Fruit fly (Drosophila melanogaster): ENCODE results near the gene CG7382.
A peak's percentile ranks its signal among the peaks of the same experiment; 100 is the strongest.

CG7382 gene

dm6 chr2L:5519846-5520384 is at the start of gene CG7382, which contains the start of gene cl:
Gene CG7382, minus strand, starts transcription at chr2L:5519896.
Gene cl, plus strand, starts transcription at chr2L:5520135.
- TF ChIP-seq CG10654 (GFP tag; optimal IDR thresholded peaks at IDR 0.05) (peak; percentile 36), Bteb2 (GFP tag; optimal IDR thresholded peaks at IDR 0.05) (no peak), fd64A (GFP tag; optimal IDR thresholded peaks at IDR 0.05) (no peak), CG33557 (GFP tag; optimal IDR thresholded peaks at IDR 0.05) (no peak), ind (GFP tag; optimal IDR thresholded peaks at IDR 0.05) (peak; percentile 54), Hey (tag; optimal IDR thresholded peaks at IDR 0.05) (no peak), Asciz (GFP tag; optimal IDR thresholded peaks at IDR 0.05) (no peak), sim (GFP tag; IDR thresholded peaks at IDR 0.05) (no peak), Ptx1 (GFP tag; IDR thresholded peaks at IDR 0.05) (no peak), HLHmδ (GFP tag; optimal IDR thresholded peaks at IDR 0.05) (no peak), CG10209 (GFP tag; optimal IDR thresholded peaks at IDR 0.05) (peak; percentile 2), CG17186 (GFP tag; optimal IDR thresholded peaks at IDR 0.05) (peak; percentile 20), sens (GFP tag) (peak; percentile 46), CG13287 (GFP tag; IDR thresholded peaks at IDR 0.05; ENCODE audit: partially characterized antibody) (no peak), pita (GFP tag; optimal IDR thresholded peaks at IDR 0.05) (no peak), CG10147 (GFP tag; optimal IDR thresholded peaks at IDR 0.05) (peak; percentile 26), Awh (GFP tag; IDR thresholded peaks at IDR 0.05) (no peak), Nf-YB (GFP tag; optimal IDR thresholded peaks at IDR 0.05) (peak; percentile 15), odd (GFP tag; optimal IDR thresholded peaks at IDR 0.05) (no peak), CG3407 (GFP tag; optimal IDR thresholded peaks at IDR 0.05) (no peak), tgo (GFP tag; IDR thresholded peaks at IDR 0.05) (no peak), twi (tag; optimal IDR thresholded peaks at IDR 0.05) (peak; percentile 47), CG4707 (GFP tag; optimal IDR thresholded peaks at IDR 0.05) (no peak), ttk (GFP tag; IDR thresholded peaks at IDR 0.05) (no peak), Xbp1 (GFP tag; optimal IDR thresholded peaks at IDR 0.05) (peak; percentile 60), ftz-f1 (GFP tag; optimal IDR thresholded peaks at IDR 0.05) (no peak), Ets65A (GFP tag) (peak; percentile 91), CG3726 (GFP tag; IDR thresholded peaks at IDR 0.05) (no peak), Trl (optimal IDR thresholded peaks at IDR 0.05) (no peak), Trl (GFP tag; optimal IDR thresholded peaks at IDR 0.05) (no peak), Side (GFP tag; optimal IDR thresholded peaks at IDR 0.05) (no peak), CG10543 (GFP tag; optimal IDR thresholded peaks at IDR 0.05) (peak; percentile 57), NFAT (GFP tag; IDR thresholded peaks at IDR 0.05) (no peak), CrebB (tag; optimal IDR thresholded peaks at IDR 0.05) (no peak), CG18619 (GFP tag; optimal IDR thresholded peaks at IDR 0.05) (peak; percentile 27), CG1792 (GFP tag; optimal IDR thresholded peaks at IDR 0.05) (no peak), CG8478 (optimal IDR thresholded peaks at IDR 0.05) (no peak), gce (GFP tag; IDR thresholded peaks at IDR 0.05) (no peak), gsb-n (tag; optimal IDR thresholded peaks at IDR 0.05) (no peak), br (optimal IDR thresholded peaks at IDR 0.05) (no peak), Tbp (GFP tag; optimal IDR thresholded peaks at IDR 0.05) (no peak), ewg (GFP tag; optimal IDR thresholded peaks at IDR 0.05) (no peak), Pdp1 (GFP tag; optimal IDR thresholded peaks at IDR 0.05) (no peak), CG4730 (GFP tag; IDR thresholded peaks at IDR 0.05) (no peak), CG10267 (tag; optimal IDR thresholded peaks at IDR 0.05) (peak; percentile 64), chif (GFP tag; optimal IDR thresholded peaks at IDR 0.05) (no peak), nerfin-2 (GFP tag; IDR thresholded peaks at IDR 0.05; ENCODE audit: partially characterized antibody) (no peak), CG12744 (GFP tag; optimal IDR thresholded peaks at IDR 0.05) (no peak), CG13775 (GFP tag; optimal IDR thresholded peaks at IDR 0.05) (peak; percentile 47), NfI (GFP tag; optimal IDR thresholded peaks at IDR 0.05) (peak; percentile 43), CG30020 (tag; optimal IDR thresholded peaks at IDR 0.05) (peak; percentile 42), ci (GFP tag; IDR thresholded peaks at IDR 0.05) (no peak)

Measured in whole organism, embryonic.